Worm (Caenorhabditis elegans) whole organism, midembryonic: ENCODE data around the gene F47B8.13.
"Not testable (repeated sequence)": the region's sequence is repeated elsewhere in the genome, so short reads cannot be mapped to it uniquely, and the experiment has no call there.

Experiments used
- T22C8.4 ChIP-seq: fragments of 200-800 bp; sonication (Bioruptor generic); IDR thresholded peaks from 2 replicates; pipeline ENCODE4 v1.3.6; 2022; ENCODE audit warnings: missing genetic modification characterization, missing compliant biosample characterization
- cog-1 ChIP-seq: sonication (generic microtip); optimal IDR thresholded peaks from 2 replicates; lab custom pipeline; 2016; ENCODE audit warnings: missing genetic modification characterization, missing compliant biosample characterization
- flt-1 ChIP-seq: fragments of 200-800 bp; sonication (Bioruptor generic); IDR thresholded peaks from 2 replicates; pipeline ENCODE4 v1.3.6; 2022; ENCODE audit warnings: missing genetic modification characterization, missing compliant biosample characterization
- klf-2 ChIP-seq: fragments of 200-800 bp; sonication (Bioruptor generic); conservative IDR thresholded peaks from 2 replicates; pipeline ENCODE4 v1.3.6; 2022; ENCODE audit warnings: missing genetic modification reagents, missing genetic modification characterization, missing compliant biosample characterization
- med-1 ChIP-seq: sonication (generic microtip); optimal IDR thresholded peaks from 2 replicates; lab custom pipeline; 2017; ENCODE audit warnings: missing genetic modification characterization, mild to moderate bottlenecking, missing compliant biosample characterization, antibody characterized with exemption, missing genetic modification reagents; ENCODE audit not compliant: insufficient read depth
- ref-1 ChIP-seq: fragments of 200-800 bp; sonication (Bioruptor generic); conservative IDR thresholded peaks from 2 replicates; pipeline ENCODE4 v1.3.6; 2022; ENCODE audit warnings: missing genetic modification reagents, missing genetic modification characterization, missing compliant biosample characterization
- tab-1 ChIP-seq: fragments of 200-800 bp; sonication (Bioruptor generic); IDR thresholded peaks from 2 replicates; pipeline ENCODE4 v1.3.6; 2022; ENCODE audit warnings: missing genetic modification characterization, missing compliant biosample characterization
- ztf-23 ChIP-seq: fragments of 200-800 bp; sonication (Bioruptor generic); IDR thresholded peaks from 2 replicates; pipeline ENCODE4 v1.3.6; 2022; ENCODE audit warnings: missing genetic modification reagents, missing genetic modification characterization, missing compliant biosample characterization
- ztf-29 ChIP-seq: fragments of 200-800 bp; sonication (Bioruptor generic); IDR thresholded peaks from 2 replicates; pipeline ENCODE4 v1.3.6; 2022; ENCODE audit warnings: missing genetic modification reagents, missing genetic modification characterization, missing compliant biosample characterization

The F47B8.13 gene

ce11 chrV:14293667-14294194, 25.8 kb downstream of the F47B8.13 start, which contains the start of gene F14D7.2:
Gene F14D7.2, minus strand, starts transcription at chrV:14293717.
- no peak for TF ChIP-seq med-1 (GFP tag; lab: Kevin White, UChicago)
- no peak for TF ChIP-seq cog-1
- no peak for TF ChIP-seq ztf-23 (GFP tag; lab: Robert Waterston, UW)
- no peak for TF ChIP-seq ztf-29
- TF ChIP-seq tab-1 (GFP tag; lab: Robert Waterston, UW), result no peak
- no peak for TF ChIP-seq flt-1 (GFP tag; lab: Robert Waterston, UW)
- no peak for TF ChIP-seq ref-1 (GFP tag; lab: Robert Waterston, UW)
- no peak for TF ChIP-seq T22C8.4 (GFP tag; lab: Robert Waterston, UW)
- no peak for TF ChIP-seq klf-2

- TF ChIP-seq cog-1, result no peak
- no peak for TF ChIP-seq flt-1 (GFP tag; lab: Robert Waterston, UW)
- TF ChIP-seq tab-1 (GFP tag; lab: Robert Waterston, UW), result no peak
- no peak for TF ChIP-seq ref-1 (GFP tag; lab: Robert Waterston, UW)
- TF ChIP-seq ztf-29, result no peak
- no peak for TF ChIP-seq med-1 (GFP tag; lab: Kevin White, UChicago)
- TF ChIP-seq klf-2, result no peak
Observed at ce11 chrV:14290636-14291035, 28.9 kb downstream of the F47B8.13 start, which contains the start of gene F14D7.18. Gene F14D7.18, minus strand, starts transcription at chrV:14290736.

ce11 chrV:14289363-14289762, 30.2 kb downstream of the F47B8.13 start, which contains the start of gene F14D7.1:
Gene F14D7.1, minus strand, starts transcription at chrV:14289463.
- TF ChIP-seq cog-1 (no peak), T22C8.4 (GFP tag; lab: Robert Waterston, UW) (no peak), ref-1 (GFP tag; lab: Robert Waterston, UW) (no peak), med-1 (GFP tag; lab: Kevin White, UChicago) (no peak), klf-2 (no peak), ztf-23 (GFP tag; lab: Robert Waterston, UW) (no peak), flt-1 (GFP tag; lab: Robert Waterston, UW) (no peak), ztf-29 (no peak), tab-1 (GFP tag; lab: Robert Waterston, UW) (no peak)

ce11 chrV:14285803-14286202, 33.7 kb downstream of the F47B8.13 start, which contains the start of gene F40G12.11:
Gene F40G12.11, plus strand, starts transcription at chrV:14286171.
- no peak for TF ChIP-seq T22C8.4 (GFP tag; lab: Robert Waterston, UW)
- no peak for TF ChIP-seq ref-1 (GFP tag; lab: Robert Waterston, UW)
- TF ChIP-seq cog-1, result no peak
- no peak for TF ChIP-seq ztf-29
- TF ChIP-seq tab-1 (GFP tag; lab: Robert Waterston, UW), result no peak
- TF ChIP-seq med-1 (GFP tag; lab: Kevin White, UChicago), result no peak
- no peak for TF ChIP-seq ztf-23 (GFP tag; lab: Robert Waterston, UW)
- no peak for TF ChIP-seq flt-1 (GFP tag; lab: Robert Waterston, UW)
- TF ChIP-seq klf-2, result no peak

ce11 chrV:14283241-14283640, 36.3 kb downstream of the F47B8.13 start, which contains the start of gene F40G12.10:
Gene F40G12.10, plus strand, starts transcription at chrV:14283541.
- TF ChIP-seq ztf-23 (GFP tag; lab: Robert Waterston, UW) (no peak), tab-1 (GFP tag; lab: Robert Waterston, UW) (no peak), klf-2 (no peak)

- TF ChIP-seq klf-2 (no peak), T22C8.4 (GFP tag; lab: Robert Waterston, UW) (no peak), ztf-29 (no peak), ref-1 (GFP tag; lab: Robert Waterston, UW) (no peak), cog-1 (no peak), med-1 (GFP tag; lab: Kevin White, UChicago) (no peak), ztf-23 (GFP tag; lab: Robert Waterston, UW) (no peak), flt-1 (GFP tag; lab: Robert Waterston, UW) (no peak), tab-1 (GFP tag; lab: Robert Waterston, UW) (no peak)
Observed at ce11 chrV:14282222-14282709, 37.3 kb downstream of the F47B8.13 start, which contains the start of the genes srt-74 and F40G12.9. Gene srt-74, minus strand, starts transcription at chrV:14282322. Gene F40G12.9, plus strand, starts transcription at chrV:14282659.

- no peak for TF ChIP-seq ref-1 (GFP tag; lab: Robert Waterston, UW)
- TF ChIP-seq T22C8.4 (GFP tag; lab: Robert Waterston, UW), result no peak
- no peak for TF ChIP-seq med-1 (GFP tag; lab: Kevin White, UChicago)
- no peak for TF ChIP-seq cog-1
- TF ChIP-seq klf-2, result no peak
- no peak for TF ChIP-seq flt-1 (GFP tag; lab: Robert Waterston, UW)
- TF ChIP-seq ztf-23 (GFP tag; lab: Robert Waterston, UW), result no peak
- TF ChIP-seq tab-1 (GFP tag; lab: Robert Waterston, UW), result no peak
- TF ChIP-seq ztf-29, result no peak
Observed at ce11 chrV:14279777-14280176, 39.8 kb downstream of the F47B8.13 start, which contains the start of gene srt-33. Gene srt-33, minus strand, starts transcription at chrV:14279877.

- not testable (repeated sequence) for TF ChIP-seq T22C8.4, tab-1, flt-1 (GFP tag; lab: Robert Waterston, UW)
Observed at ce11 chrV:14274268-14274667, 45.3 kb downstream of the F47B8.13 start, which contains the start of gene F40G12.7. Gene F40G12.7, plus strand, starts transcription at chrV:14274568.

ce11 chrV:14273019-14273418, 46.5 kb downstream of the F47B8.13 start, which contains the start of gene F40G12.6:
Gene F40G12.6, minus strand, starts transcription at chrV:14273119.
- TF ChIP-seq ztf-23 (GFP tag; lab: Robert Waterston, UW) (no peak), klf-2 (no peak), T22C8.4 (GFP tag; lab: Robert Waterston, UW) (no peak), med-1 (GFP tag; lab: Kevin White, UChicago) (no peak), cog-1 (no peak), ref-1 (GFP tag; lab: Robert Waterston, UW) (no peak), tab-1 (GFP tag; lab: Robert Waterston, UW) (no peak), ztf-29 (no peak), flt-1 (GFP tag; lab: Robert Waterston, UW) (no peak)
